Worm (Caenorhabditis elegans): ENCODE measurements around the gene F54D5.23.

Gene F54D5.23

ce11 chrII:11577397-11577796 lies 8.3 kb upstream of the F54D5.23 start, which contains the start of gene pcs-1:
Gene pcs-1, minus strand, starts transcription at chrII:11577740.
- no peak for TF ChIP-seq ref-2 (tag; optimal IDR thresholded peaks at IDR 0.05)
- no peak for TF ChIP-seq sdc-2 (tag; optimal IDR thresholded peaks at IDR 0.05)
- TF ChIP-seq lin-11 (tag; optimal IDR thresholded peaks at IDR 0.05), result no peak
- no peak for TF ChIP-seq ttx-3 (tag; optimal IDR thresholded peaks at IDR 0.05)
- TF ChIP-seq dve-1 (tag; optimal IDR thresholded peaks at IDR 0.05), result no peak
- no peak for TF ChIP-seq ceh-22 (tag; optimal IDR thresholded peaks at IDR 0.05)
- TF ChIP-seq dmd-4 (tag; optimal IDR thresholded peaks at IDR 0.05; ENCODE audit: borderline replicate concordance), result no peak
- TF ChIP-seq nfya-1 (tag; optimal IDR thresholded peaks at IDR 0.05), result no peak
- no peak for TF ChIP-seq ceh-14 (tag; optimal IDR thresholded peaks at IDR 0.05)
- TF ChIP-seq ztf-16 (tag; optimal IDR thresholded peaks at IDR 0.05), result no peak
- TF ChIP-seq ahr-1 (tag; optimal IDR thresholded peaks at IDR 0.05), result no peak

ce11 chrII:11572944-11573343 lies 3.9 kb upstream of the F54D5.23 start, which contains the start of gene F54D5.2:
Gene F54D5.2, plus strand, starts transcription at chrII:11573180.
- TF ChIP-seq unc-55 (GFP tag; optimal IDR thresholded peaks at IDR 0.05) (no peak), nhr-232 (tag; optimal IDR thresholded peaks at IDR 0.05) (no peak), dmd-4 (tag; optimal IDR thresholded peaks at IDR 0.05; ENCODE audit: borderline replicate concordance) (no peak), hlh-6 (tag; optimal IDR thresholded peaks at IDR 0.05) (no peak), tbx-7 (tag; optimal IDR thresholded peaks at IDR 0.05) (no peak), npax-4 (tag; optimal IDR thresholded peaks at IDR 0.05) (no peak), pha-2 (tag; optimal IDR thresholded peaks at IDR 0.05) (no peak), ceh-19 (GFP tag; optimal IDR thresholded peaks at IDR 0.05) (no peak), ceh-31 (tag; optimal IDR thresholded peaks at IDR 0.05) (no peak), ceh-22 (tag; optimal IDR thresholded peaks at IDR 0.05) (no peak), ceh-34 (tag; optimal IDR thresholded peaks at IDR 0.05) (no peak), dve-1 (tag; optimal IDR thresholded peaks at IDR 0.05) (no peak), odd-2 (tag; optimal IDR thresholded peaks at IDR 0.05) (no peak), unc-3 (GFP tag; conservative IDR thresholded peaks at IDR 0.05) (no peak), unc-3 (tag; optimal IDR thresholded peaks at IDR 0.05) (no peak), ets-4 (tag; optimal IDR thresholded peaks at IDR 0.05) (no peak), sdc-2 (tag; optimal IDR thresholded peaks at IDR 0.05) (no peak), ztf-16 (tag; optimal IDR thresholded peaks at IDR 0.05) (no peak), ceh-48 (tag; optimal IDR thresholded peaks at IDR 0.05) (no peak), tbx-2 (tag; optimal IDR thresholded peaks at IDR 0.05) (no peak), mec-3 (tag; optimal IDR thresholded peaks at IDR 0.05; ENCODE audit: borderline replicate concordance) (no peak)

- no peak for TF ChIP-seq elt-4 (tag; optimal IDR thresholded peaks at IDR 0.05)
- TF ChIP-seq pqm-1 (tag; optimal IDR thresholded peaks at IDR 0.05), result no peak
- TF ChIP-seq ceh-14 (tag; optimal IDR thresholded peaks at IDR 0.05), result no peak
- no peak for TF ChIP-seq ceh-34 (tag; optimal IDR thresholded peaks at IDR 0.05)
- no peak for TF ChIP-seq unc-42 (tag; optimal IDR thresholded peaks at IDR 0.05)
- no peak for TF ChIP-seq nfya-1 (tag; optimal IDR thresholded peaks at IDR 0.05)
- TF ChIP-seq sdc-2 (tag; optimal IDR thresholded peaks at IDR 0.05), result no peak
- no peak for TF ChIP-seq ama-1 (optimal IDR thresholded peaks at IDR 0.05)
- TF ChIP-seq T23F11.4 (GFP tag; optimal IDR thresholded peaks at IDR 0.05), result no peak
- no peak for TF ChIP-seq ceh-30 (tag; optimal IDR thresholded peaks at IDR 0.05)
- no peak for TF ChIP-seq ceh-19 (GFP tag; optimal IDR thresholded peaks at IDR 0.05)
- no peak for TF ChIP-seq C08G9.2 (tag; optimal IDR thresholded peaks at IDR 0.05)
- TF ChIP-seq ref-2 (tag; optimal IDR thresholded peaks at IDR 0.05), result no peak
- TF ChIP-seq fax-1 (tag; optimal IDR thresholded peaks at IDR 0.05), result no peak
- no peak for TF ChIP-seq hlh-30 (tag; optimal IDR thresholded peaks at IDR 0.05; ENCODE audit: insufficient read depth)
Observed at ce11 chrII:11571260-11571854, 2.3 kb upstream of the F54D5.23 start, which contains the start of gene F54D5.3. Gene F54D5.3, plus strand, starts transcription at chrII:11571805.

- TF ChIP-seq pha-4 (tag; optimal IDR thresholded peaks at IDR 0.05), result no peak
- no peak for TF ChIP-seq K02D7.2 (tag; optimal IDR thresholded peaks at IDR 0.05)
- no peak for TF ChIP-seq Y22D7AL.16 (tag; optimal IDR thresholded peaks at IDR 0.05)
- TF ChIP-seq npax-4 (tag; optimal IDR thresholded peaks at IDR 0.05), result no peak
- no peak for TF ChIP-seq eyg-1 (tag; optimal IDR thresholded peaks at IDR 0.05)
- no peak for TF ChIP-seq odd-2 (tag; optimal IDR thresholded peaks at IDR 0.05)
- TF ChIP-seq fkh-6 (tag; optimal IDR thresholded peaks at IDR 0.05), result no peak
- TF ChIP-seq ceh-34 (tag; optimal IDR thresholded peaks at IDR 0.05), result no peak
- no peak for TF ChIP-seq hlh-15 (tag; optimal IDR thresholded peaks at IDR 0.05)
- no peak for TF ChIP-seq ceh-24 (tag; optimal IDR thresholded peaks at IDR 0.05)
- TF ChIP-seq ceh-48 (tag; optimal IDR thresholded peaks at IDR 0.05), result no peak
- no peak for TF ChIP-seq lin-11 (tag; optimal IDR thresholded peaks at IDR 0.05)
- TF ChIP-seq ceh-45 (GFP tag; IDR thresholded peaks at IDR 0.05), result no peak
- TF ChIP-seq tbx-2 (tag; optimal IDR thresholded peaks at IDR 0.05), result no peak
- TF ChIP-seq nhr-11 (tag; optimal IDR thresholded peaks at IDR 0.05), result no peak
- TF ChIP-seq pax-1 (tag; optimal IDR thresholded peaks at IDR 0.05), result no peak
- no peak for TF ChIP-seq ahr-1 (tag; optimal IDR thresholded peaks at IDR 0.05)
Observed at ce11 chrII:11568670-11569069, 417 bp downstream of the F54D5.23 start.

Data from whole organism, late embryonic.